Worm (Caenorhabditis elegans) whole organism, L2 larva: ENCODE measurements around the gene W08G11.3.

Experiments used
- C34F6.9 ChIP-seq: fragments of 150-350 bp; optimal IDR thresholded peaks from 2 replicates; lab custom pipeline; 2014; ENCODE audit warnings: missing biosample characterization, missing genetic modification characterization
- F13H6.1 ChIP-seq: sonication (generic microtip); optimal IDR thresholded peaks from 2 replicates; lab custom pipeline; 2016; ENCODE audit warnings: missing genetic modification characterization, missing compliant biosample characterization
- R02D3.7 ChIP-seq: fragments of 150-350 bp; optimal IDR thresholded peaks from 2 replicates; lab custom pipeline; 2014; ENCODE audit warnings: missing biosample characterization, missing genetic modification characterization
- Y55F3AM.14 ChIP-seq: fragments of 200-800 bp; sonication (Bioruptor generic); optimal IDR thresholded peaks from 2 replicates; lab custom pipeline; 2018; ENCODE audit warnings: mild to moderate bottlenecking, missing genetic modification characterization, missing compliant biosample characterization
- ZK546.5 ChIP-seq: sonication (generic microtip); optimal IDR thresholded peaks from 2 replicates; lab custom pipeline; 2017; ENCODE audit warnings: missing biosample characterization, missing genetic modification characterization
- alr-1 ChIP-seq: fragments of 150-350 bp; optimal IDR thresholded peaks from 2 replicates; lab custom pipeline; 2014; ENCODE audit warnings: missing biosample characterization, missing genetic modification characterization
- aly-2 ChIP-seq: fragments of 150-350 bp; optimal IDR thresholded peaks from 2 replicates; lab custom pipeline; 2014; ENCODE audit warnings: missing biosample characterization, missing genetic modification characterization
- ama-1 ChIP-seq: fragments of 150-350 bp; optimal IDR thresholded peaks from 2 replicates; lab custom pipeline; 2018; ENCODE audit warnings: inconsistent platforms
- blmp-1 ChIP-seq: sonication (generic microtip); optimal IDR thresholded peaks from 2 replicates; lab custom pipeline; 2017; ENCODE audit warnings: missing genetic modification characterization, mild to moderate bottlenecking, missing compliant biosample characterization, antibody characterized with exemption, moderate library complexity; ENCODE audit not compliant: insufficient read depth
- ceh-16 ChIP-seq: fragments of 150-350 bp; optimal IDR thresholded peaks from 2 replicates; lab custom pipeline; 2014; ENCODE audit warnings: missing biosample characterization, missing genetic modification characterization
- ceh-82 ChIP-seq: fragments of 150-350 bp; optimal IDR thresholded peaks from 2 replicates; lab custom pipeline; 2014; ENCODE audit warnings: missing biosample characterization, missing genetic modification characterization
- crh-2 ChIP-seq: sonication (generic microtip); optimal IDR thresholded peaks from 2 replicates; lab custom pipeline; 2017; ENCODE audit warnings: missing biosample characterization, missing genetic modification characterization
- dmd-4 ChIP-seq: sonication (generic microtip); optimal IDR thresholded peaks from 2 replicates; lab custom pipeline; 2017; ENCODE audit warnings: missing biosample characterization, missing genetic modification characterization
- egl-27 ChIP-seq: sonication (generic microtip); optimal IDR thresholded peaks from 3 replicates; lab custom pipeline; 2017; ENCODE audit warnings: missing biosample characterization, missing genetic modification reagents, missing genetic modification characterization
- elt-1 ChIP-seq: fragments of 150-350 bp; optimal IDR thresholded peaks from 2 replicates; lab custom pipeline; 2014; ENCODE audit warnings: missing biosample characterization, missing genetic modification characterization
- elt-3 ChIP-seq: sonication (generic microtip); optimal IDR thresholded peaks from 2 replicates; lab custom pipeline; 2017; ENCODE audit warnings: missing biosample characterization, missing genetic modification characterization
- fos-1 ChIP-seq: fragments of 150-350 bp; optimal IDR thresholded peaks from 2 replicates; lab custom pipeline; 2014; ENCODE audit warnings: missing biosample characterization, missing genetic modification characterization
- gmeb-1 ChIP-seq: fragments of 150-350 bp; optimal IDR thresholded peaks from 2 replicates; lab custom pipeline; 2014; ENCODE audit warnings: missing biosample characterization, missing genetic modification characterization
- lin-11 ChIP-seq: fragments of 150-350 bp; sonication (generic microtip); optimal IDR thresholded peaks from 2 replicates; lab custom pipeline; 2014; ENCODE audit warnings: missing biosample characterization, missing genetic modification characterization, inconsistent platforms, mixed read lengths
- lin-13 ChIP-seq: fragments of 150-350 bp; optimal IDR thresholded peaks from 2 replicates; lab custom pipeline; 2014; ENCODE audit warnings: missing biosample characterization, missing genetic modification reagents, missing genetic modification characterization
- lin-39 ChIP-seq: fragments of 150-350 bp; optimal IDR thresholded peaks from 2 replicates; lab custom pipeline; 2014; ENCODE audit warnings: missing biosample characterization, missing genetic modification reagents, missing genetic modification characterization
- lsy-2 ChIP-seq, 2 experiments: fragments of 150-350 bp in 1 of 2; sonication (generic microtip) in 1 of 2; optimal IDR thresholded peaks; 2 replicates each; lab custom pipeline; 2014 to 2017; ENCODE audit warnings: missing biosample characterization in 2 of 2, missing genetic modification characterization in 2 of 2
- mab-5 ChIP-seq: fragments of 150-350 bp; optimal IDR thresholded peaks from 2 replicates; lab custom pipeline; 2014; ENCODE audit warnings: missing biosample characterization, missing genetic modification characterization
- mbf-1 ChIP-seq: sonication (generic microtip); optimal IDR thresholded peaks from 2 replicates; lab custom pipeline; 2017; ENCODE audit warnings: missing biosample characterization, missing genetic modification characterization
- mdl-1 ChIP-seq, 2 experiments: fragments of 150-350 bp in 1 of 2; sonication (generic microtip) in 1 of 2; optimal IDR thresholded peaks; 2 replicates each; lab custom pipeline; 2017; ENCODE audit warnings: missing biosample characterization in 2 of 2, missing genetic modification characterization in 2 of 2
- nhr-10 ChIP-seq: sonication (generic microtip); optimal IDR thresholded peaks from 2 replicates; lab custom pipeline; 2017; ENCODE audit warnings: missing biosample characterization, missing genetic modification characterization
- nhr-11 ChIP-seq: fragments of 150-350 bp; optimal IDR thresholded peaks from 2 replicates; lab custom pipeline; 2014; ENCODE audit warnings: missing biosample characterization, missing genetic modification characterization
- nhr-12 ChIP-seq: fragments of 150-350 bp; optimal IDR thresholded peaks from 2 replicates; lab custom pipeline; 2014; ENCODE audit warnings: missing biosample characterization, missing genetic modification characterization
- nhr-129 ChIP-seq: fragments of 150-350 bp; optimal IDR thresholded peaks from 2 replicates; lab custom pipeline; 2014; ENCODE audit warnings: missing biosample characterization, missing genetic modification characterization
- nhr-21 ChIP-seq: fragments of 150-350 bp; optimal IDR thresholded peaks from 2 replicates; lab custom pipeline; 2014; ENCODE audit warnings: missing biosample characterization, missing genetic modification characterization
- nhr-23 ChIP-seq: fragments of 150-350 bp; optimal IDR thresholded peaks from 2 replicates; lab custom pipeline; 2014; ENCODE audit warnings: missing biosample characterization, missing genetic modification reagents, missing genetic modification characterization
- nhr-237 ChIP-seq: fragments of 150-350 bp; optimal IDR thresholded peaks from 2 replicates; lab custom pipeline; 2014; ENCODE audit warnings: missing biosample characterization, missing genetic modification characterization
- nhr-25 ChIP-seq: fragments of 150-350 bp; sonication (generic microtip); optimal IDR thresholded peaks from 3 replicates; lab custom pipeline; 2014; ENCODE audit warnings: missing biosample characterization, missing genetic modification characterization
- nhr-6 ChIP-seq: fragments of 150-350 bp; optimal IDR thresholded peaks from 2 replicates; lab custom pipeline; 2014; ENCODE audit warnings: missing biosample characterization, missing genetic modification characterization
- nhr-77 ChIP-seq: fragments of 150-350 bp; optimal IDR thresholded peaks from 2 replicates; lab custom pipeline; 2014; ENCODE audit warnings: missing biosample characterization, missing genetic modification characterization
- peb-1 ChIP-seq: fragments of 150-350 bp; optimal IDR thresholded peaks from 2 replicates; lab custom pipeline; 2014; ENCODE audit warnings: missing biosample characterization, missing genetic modification characterization
- sem-4 ChIP-seq: fragments of 150-350 bp; optimal IDR thresholded peaks from 2 replicates; lab custom pipeline; 2014; ENCODE audit warnings: missing biosample characterization, missing genetic modification reagents, missing genetic modification characterization
- skn-1 ChIP-seq: sonication (generic microtip); optimal IDR thresholded peaks from 2 replicates; lab custom pipeline; 2017; ENCODE audit warnings: missing biosample characterization, missing genetic modification characterization
- sma-3 ChIP-seq: sonication (generic microtip); optimal IDR thresholded peaks from 2 replicates; lab custom pipeline; 2016; ENCODE audit warnings: missing genetic modification reagents, missing genetic modification characterization, missing compliant biosample characterization
- sma-9 ChIP-seq, 2 experiments: fragments of 150-350 bp in 1 of 2; sonication (generic microtip) in 1 of 2; optimal IDR thresholded peaks; 2 replicates each; lab custom pipeline; 2014 to 2016; ENCODE audit warnings: missing genetic modification characterization in 2 of 2, mild to moderate bottlenecking in 1 of 2, missing biosample characterization in 1 of 2, missing compliant biosample characterization in 1 of 2, missing genetic modification reagents in 1 of 2, moderate library complexity in 1 of 2
- snpc-4 ChIP-seq: fragments of 150-350 bp; optimal IDR thresholded peaks from 2 replicates; lab custom pipeline; 2014; ENCODE audit warnings: missing biosample characterization, missing genetic modification characterization
- unc-39 ChIP-seq: fragments of 150-350 bp; optimal IDR thresholded peaks from 2 replicates; lab custom pipeline; 2014; ENCODE audit warnings: missing biosample characterization, missing genetic modification characterization
- unc-55 ChIP-seq: fragments of 150-350 bp; sonication (generic microtip); optimal IDR thresholded peaks from 3 replicates; lab custom pipeline; 2014; ENCODE audit warnings: missing biosample characterization, missing genetic modification reagents, missing genetic modification characterization
- unc-62 ChIP-seq: fragments of 150-350 bp; optimal IDR thresholded peaks from 2 replicates; lab custom pipeline; 2014; ENCODE audit warnings: missing biosample characterization, missing genetic modification reagents, missing genetic modification characterization
- zag-1 ChIP-seq: fragments of 150-350 bp; optimal IDR thresholded peaks from 2 replicates; lab custom pipeline; 2014; ENCODE audit warnings: missing biosample characterization, missing genetic modification characterization
- ztf-1 ChIP-seq: fragments of 200-800 bp; sonication (Bioruptor generic); conservative IDR thresholded peaks from 2 replicates; pipeline ENCODE4 v1.3.6; 2022; ENCODE audit warnings: missing genetic modification characterization, missing compliant biosample characterization
- ztf-11 ChIP-seq: sonication (generic microtip); optimal IDR thresholded peaks from 2 replicates; lab custom pipeline; 2017; ENCODE audit warnings: missing biosample characterization, missing genetic modification characterization
- ztf-4 ChIP-seq: fragments of 150-350 bp; optimal IDR thresholded peaks from 2 replicates; lab custom pipeline; 2014; ENCODE audit warnings: missing biosample characterization, missing genetic modification characterization

Gene W08G11.3

ce11 chrV:16355941-16356340 is 11.5 kb upstream of the W08G11.3 start:
- TF ChIP-seq zag-1 (tag; lab: Kevin White, UChicago) (peak; percentile 80), dmd-4 (tag; lab: Kevin White, UChicago) (no peak), ztf-4 (tag; lab: Kevin White, UChicago) (peak; percentile 57), nhr-10 (tag; lab: Kevin White, UChicago) (no peak), lin-11 (tag; lab: Kevin White, UChicago) (peak; percentile 92), F13H6.1 (tag; lab: Kevin White, UChicago) (peak; percentile 93), nhr-21 (tag; lab: Kevin White, UChicago) (peak; percentile 89), snpc-4 (tag; lab: Kevin White, UChicago) (peak; percentile 80), sem-4 (peak; percentile 75), unc-62 (GFP tag; lab: Kevin White, UChicago) (no peak), ztf-11 (no peak), skn-1 (tag; lab: Kevin White, UChicago) (no peak), alr-1 (tag; lab: Kevin White, UChicago) (no peak), lin-13 (GFP tag; lab: Kevin White, UChicago) (peak; percentile 79), unc-55 (GFP tag; lab: Kevin White, UChicago) (peak; percentile 78), nhr-129 (tag; lab: Kevin White, UChicago) (peak; percentile 94), sma-3 (GFP tag; lab: Kevin White, UChicago) (peak; percentile 87), lin-39 (tag; lab: Kevin White, UChicago) (no peak), egl-27 (peak; percentile 80), nhr-25 (peak; percentile 81), fos-1 (tag; lab: Kevin White, UChicago) (peak; percentile 87), blmp-1 (tag; lab: Kevin White, UChicago) (peak; percentile 79), Y55F3AM.14 (GFP tag; lab: Kevin White, UChicago) (peak; percentile 89), mbf-1 (no peak), C34F6.9 (tag; lab: Kevin White, UChicago) (peak; percentile 95), ztf-1 (no peak), lsy-2 (tag; optimal IDR thresholded peaks at IDR 0.05; lab: Kevin White, UChicago) (peak; percentile 57 to 88), R02D3.7 (tag; lab: Kevin White, UChicago) (no peak), nhr-237 (tag; lab: Kevin White, UChicago) (no peak), gmeb-1 (peak; percentile 76), nhr-6 (tag; lab: Kevin White, UChicago) (peak; percentile 74), nhr-77 (tag; lab: Kevin White, UChicago) (no peak), crh-2 (tag; lab: Kevin White, UChicago) (peak; percentile 93), aly-2 (tag; lab: Kevin White, UChicago) (no peak), ama-1 (lab: Kevin White, UChicago) (peak; percentile 54), ceh-16 (tag; lab: Kevin White, UChicago) (peak; percentile 67), unc-39 (no peak), peb-1 (tag; lab: Kevin White, UChicago) (no peak), nhr-23 (no peak), sma-9 (GFP tag; optimal IDR thresholded peaks at IDR 0.05; lab: Kevin White, UChicago) (peak; percentile 92), sma-9 (tag; optimal IDR thresholded peaks at IDR 0.05; lab: Kevin White, UChicago) (no peak), nhr-12 (no peak), ceh-82 (tag; lab: Kevin White, UChicago) (no peak), mab-5 (peak; percentile 1), elt-3 (tag; lab: Kevin White, UChicago) (no peak), nhr-11 (no peak), mdl-1 (tag; optimal IDR thresholded peaks at IDR 0.05; lab: Kevin White, UChicago) (peak; percentile 85 to 87), elt-1 (tag; lab: Kevin White, UChicago) (no peak), ZK546.5 (peak; percentile 30)
